Worm (Caenorhabditis elegans) whole organism, L3 larva: ENCODE measurements around the gene R12B2.13.

Experiments
- R02D3.7 ChIP-seq: fragments of 150-350 bp; optimal IDR thresholded peaks from 2 replicates; lab custom pipeline; 2014; ENCODE audit warnings: missing biosample characterization, missing genetic modification characterization
- ZK546.5 ChIP-seq: sonication (generic microtip); optimal IDR thresholded peaks from 2 replicates; lab custom pipeline; 2017; ENCODE audit warnings: missing biosample characterization, missing genetic modification characterization
- aly-2 ChIP-seq: fragments of 150-350 bp; optimal IDR thresholded peaks from 2 replicates; lab custom pipeline; 2014; ENCODE audit warnings: missing biosample characterization, missing genetic modification characterization
- ama-1 ChIP-seq: fragments of 150-350 bp; optimal IDR thresholded peaks from 2 replicates; lab custom pipeline; 2018
- ceh-16 ChIP-seq: sonication (generic microtip); optimal IDR thresholded peaks from 2 replicates; lab custom pipeline; 2017; ENCODE audit warnings: missing biosample characterization, missing genetic modification characterization
- ceh-28 ChIP-seq: fragments of 150-350 bp; optimal IDR thresholded peaks from 2 replicates; lab custom pipeline; 2014; ENCODE audit warnings: missing biosample characterization, missing genetic modification reagents, missing genetic modification characterization
- ceh-82 ChIP-seq: fragments of 150-350 bp; optimal IDR thresholded peaks from 2 replicates; lab custom pipeline; 2014; ENCODE audit warnings: missing biosample characterization, missing genetic modification characterization
- ceh-9 ChIP-seq: sonication (generic microtip); optimal IDR thresholded peaks from 2 replicates; lab custom pipeline; 2018; ENCODE audit warnings: missing biosample characterization, missing genetic modification characterization
- daf-12 ChIP-seq: fragments of 150-350 bp; optimal IDR thresholded peaks from 2 replicates; lab custom pipeline; 2014; ENCODE audit warnings: missing biosample characterization, missing genetic modification reagents, missing genetic modification characterization
- egl-27 ChIP-seq: sonication (generic microtip); optimal IDR thresholded peaks from 4 replicates; lab custom pipeline; 2017; ENCODE audit warnings: missing biosample characterization, missing genetic modification reagents, missing genetic modification characterization
- egl-5 ChIP-seq: fragments of 150-350 bp; optimal IDR thresholded peaks from 2 replicates; lab custom pipeline; 2017; ENCODE audit warnings: missing biosample characterization, missing genetic modification reagents, missing genetic modification characterization, inconsistent platforms
- elt-1 ChIP-seq: fragments of 150-350 bp; optimal IDR thresholded peaks from 2 replicates; lab custom pipeline; 2014; ENCODE audit warnings: missing biosample characterization, missing genetic modification characterization
- elt-2 ChIP-seq: sonication (generic microtip); optimal IDR thresholded peaks from 2 replicates; lab custom pipeline; 2016; ENCODE audit warnings: missing genetic modification reagents, mild to moderate bottlenecking, missing genetic modification characterization, missing compliant biosample characterization
- elt-3 ChIP-seq, 3 experiments: fragments of 150-350 bp in 1 of 3; sonication (generic microtip) in 2 of 3; optimal IDR thresholded peaks; 2 replicates in 2 of 3; 4 replicates in 1 of 3; lab custom pipeline; 2014 to 2017; ENCODE audit warnings: missing biosample characterization in 3 of 3, missing genetic modification characterization in 3 of 3
- eor-1 ChIP-seq, 2 experiments: fragments of 150-350 bp; optimal IDR thresholded peaks; 2 replicates each; lab custom pipeline; 2014 to 2018; ENCODE audit warnings: missing biosample characterization in 2 of 2, missing genetic modification characterization in 2 of 2
- fkh-10 ChIP-seq: sonication (generic microtip); optimal IDR thresholded peaks from 2 replicates; lab custom pipeline; 2017; ENCODE audit warnings: missing biosample characterization, missing genetic modification reagents, missing genetic modification characterization
- fkh-2 ChIP-seq: fragments of 150-350 bp; optimal IDR thresholded peaks from 2 replicates; lab custom pipeline; 2014; ENCODE audit warnings: missing biosample characterization, missing genetic modification reagents, missing genetic modification characterization
- fos-1 ChIP-seq: fragments of 150-350 bp; optimal IDR thresholded peaks from 2 replicates; lab custom pipeline; 2014; ENCODE audit warnings: missing biosample characterization, missing genetic modification characterization
- hmg-11 ChIP-seq: sonication (generic microtip); optimal IDR thresholded peaks from 2 replicates; lab custom pipeline; 2016; ENCODE audit warnings: missing genetic modification characterization, missing compliant biosample characterization
- jun-1 ChIP-seq: fragments of 150-350 bp; optimal IDR thresholded peaks from 2 replicates; lab custom pipeline; 2014; ENCODE audit warnings: missing biosample characterization, missing genetic modification reagents, missing genetic modification characterization
- lin-15B ChIP-seq: fragments of 150-350 bp; optimal IDR thresholded peaks from 2 replicates; lab custom pipeline; 2014; ENCODE audit warnings: missing biosample characterization, missing genetic modification characterization
- lin-39 ChIP-seq: fragments of 150-350 bp; optimal IDR thresholded peaks from 2 replicates; lab custom pipeline; 2018; ENCODE audit warnings: missing biosample characterization, missing genetic modification reagents, missing genetic modification characterization
- lsy-12 ChIP-seq: sonication (generic microtip); optimal IDR thresholded peaks from 2 replicates; lab custom pipeline; 2016; ENCODE audit warnings: mild to moderate bottlenecking, missing genetic modification characterization, missing compliant biosample characterization
- mdl-1 ChIP-seq: fragments of 150-350 bp; optimal IDR thresholded peaks from 2 replicates; lab custom pipeline; 2014; ENCODE audit warnings: missing biosample characterization, missing genetic modification characterization
- mml-1 ChIP-seq: fragments of 150-350 bp; sonication (generic microtip); optimal IDR thresholded peaks from 3 replicates; lab custom pipeline; 2014; ENCODE audit warnings: missing biosample characterization, missing genetic modification characterization
- nfya-1 ChIP-seq: sonication (generic microtip); optimal IDR thresholded peaks from 2 replicates; lab custom pipeline; 2017; ENCODE audit warnings: missing genetic modification characterization, mild to moderate bottlenecking, missing compliant biosample characterization, antibody characterized with exemption, moderate library complexity; ENCODE audit not compliant: insufficient read depth
- nhr-11 ChIP-seq: fragments of 150-350 bp; optimal IDR thresholded peaks from 2 replicates; lab custom pipeline; 2014; ENCODE audit warnings: missing biosample characterization, missing genetic modification characterization
- nhr-12 ChIP-seq: fragments of 150-350 bp; optimal IDR thresholded peaks from 2 replicates; lab custom pipeline; 2014; ENCODE audit warnings: missing biosample characterization, missing genetic modification characterization
- nhr-23 ChIP-seq: fragments of 150-350 bp; optimal IDR thresholded peaks from 2 replicates; lab custom pipeline; 2014; ENCODE audit warnings: missing biosample characterization, missing genetic modification reagents, missing genetic modification characterization
- nhr-237 ChIP-seq: fragments of 150-350 bp; optimal IDR thresholded peaks from 2 replicates; lab custom pipeline; 2014; ENCODE audit warnings: missing biosample characterization, missing genetic modification characterization
- nhr-25 ChIP-seq: sonication (generic microtip); optimal IDR thresholded peaks from 2 replicates; lab custom pipeline; 2017; ENCODE audit warnings: missing biosample characterization, missing genetic modification characterization
- nhr-28 ChIP-seq: fragments of 150-350 bp; optimal IDR thresholded peaks from 2 replicates; lab custom pipeline; 2014; ENCODE audit warnings: missing biosample characterization, missing genetic modification characterization
- nhr-43 ChIP-seq: sonication (generic microtip); optimal IDR thresholded peaks from 2 replicates; lab custom pipeline; 2016; ENCODE audit warnings: mild to moderate bottlenecking, missing genetic modification characterization, missing compliant biosample characterization; ENCODE audit not compliant: poor library complexity, severe bottlenecking
- nhr-67 ChIP-seq: fragments of 150-350 bp; optimal IDR thresholded peaks from 2 replicates; lab custom pipeline; 2014; ENCODE audit warnings: missing biosample characterization, missing genetic modification characterization
- nhr-76 ChIP-seq: fragments of 150-350 bp; sonication (generic microtip); optimal IDR thresholded peaks from 5 replicates; lab custom pipeline; 2014; ENCODE audit warnings: missing biosample characterization, missing genetic modification characterization
- nhr-77 ChIP-seq: fragments of 150-350 bp; optimal IDR thresholded peaks from 2 replicates; lab custom pipeline; 2014; ENCODE audit warnings: missing biosample characterization, missing genetic modification characterization
- pha-4 ChIP-seq: fragments of 150-350 bp; optimal IDR thresholded peaks from 2 replicates; lab custom pipeline; 2014; ENCODE audit warnings: missing biosample characterization, missing genetic modification reagents, missing genetic modification characterization
- pqm-1 ChIP-seq: fragments of 150-350 bp; optimal IDR thresholded peaks from 2 replicates; lab custom pipeline; 2017; ENCODE audit warnings: missing biosample characterization, missing genetic modification characterization, inconsistent platforms
- sea-2 ChIP-seq: fragments of 150-350 bp; sonication (generic microtip); optimal IDR thresholded peaks from 4 replicates; lab custom pipeline; 2014; ENCODE audit warnings: missing biosample characterization, missing genetic modification reagents, missing genetic modification characterization
- skn-1 ChIP-seq: fragments of 150-350 bp; optimal IDR thresholded peaks from 2 replicates; lab custom pipeline; 2014; ENCODE audit warnings: missing biosample characterization, missing genetic modification characterization
- snpc-4 ChIP-seq: fragments of 150-350 bp; optimal IDR thresholded peaks from 2 replicates; lab custom pipeline; 2014; ENCODE audit warnings: missing biosample characterization, missing genetic modification characterization
- tbx-2 ChIP-seq: sonication (generic microtip); optimal IDR thresholded peaks from 2 replicates; lab custom pipeline; 2016; ENCODE audit warnings: mild to moderate bottlenecking, missing genetic modification characterization, missing compliant biosample characterization
- unc-39 ChIP-seq: sonication (generic microtip); optimal IDR thresholded peaks from 4 replicates; lab custom pipeline; 2017; ENCODE audit warnings: missing biosample characterization, missing genetic modification characterization
- unc-62 ChIP-seq: fragments of 150-350 bp; sonication (generic microtip); optimal IDR thresholded peaks from 4 replicates; lab custom pipeline; 2014; ENCODE audit warnings: missing biosample characterization, missing genetic modification reagents, missing genetic modification characterization
- zag-1 ChIP-seq: fragments of 150-350 bp; optimal IDR thresholded peaks from 2 replicates; lab custom pipeline; 2014; ENCODE audit warnings: missing biosample characterization, missing genetic modification characterization
- ztf-11 ChIP-seq: fragments of 150-350 bp; optimal IDR thresholded peaks from 2 replicates; lab custom pipeline; 2014; ENCODE audit warnings: missing biosample characterization, missing genetic modification characterization
- ztf-4 ChIP-seq: fragments of 150-350 bp; optimal IDR thresholded peaks from 2 replicates; lab custom pipeline; 2014; ENCODE audit warnings: missing biosample characterization, missing genetic modification characterization

Gene R12B2.13

ce11 chrIII:5872288-5872687 is 39.0 kb upstream of the R12B2.13 start:
- peak; percentile 49 for TF ChIP-seq egl-5
- no peak for TF ChIP-seq ceh-28 (tag; lab: Kevin White, UChicago)

ce11 chrIII:5871760-5872159 is 38.5 kb upstream of the R12B2.13 start, which contains the start of the genes F01F1.11 and F01F1.3:
Gene F01F1.11 (minus strand): TSS chrIII:5871877.
Gene F01F1.3 (plus strand): TSS chrIII:5871938.
- no peak for TF ChIP-seq eor-1 (tag; optimal IDR thresholded peaks at IDR 0.05; lab: Kevin White, UChicago)
- TF ChIP-seq egl-5: no peak
- TF ChIP-seq lsy-12: peak; percentile 73
- TF ChIP-seq skn-1 (tag; lab: Kevin White, UChicago): no peak
- TF ChIP-seq nhr-76: no peak
- TF ChIP-seq tbx-2: no peak
- peak; percentile 26 for TF ChIP-seq lin-39 (tag; lab: Kevin White, UChicago)
- TF ChIP-seq elt-3 (tag; optimal IDR thresholded peaks at IDR 0.05; lab: Kevin White, UChicago): no peak
- no peak for TF ChIP-seq elt-1 (tag; lab: Kevin White, UChicago)
- no peak for TF ChIP-seq nhr-77
- TF ChIP-seq lin-15B: peak; percentile 69
- TF ChIP-seq fkh-10 (GFP tag; lab: Kevin White, UChicago): no peak
- no peak for TF ChIP-seq ztf-4
- peak; percentile 22 for TF ChIP-seq ceh-28 (tag; lab: Kevin White, UChicago)
- TF ChIP-seq ceh-82 (tag; lab: Kevin White, UChicago): no peak
- TF ChIP-seq unc-39 (tag; lab: Kevin White, UChicago): no peak
- TF ChIP-seq nhr-67 (tag; lab: Kevin White, UChicago): no peak
- no peak for TF ChIP-seq fos-1 (tag; lab: Kevin White, UChicago)
- no peak for TF ChIP-seq daf-12 (tag; lab: Kevin White, UChicago)
- TF ChIP-seq nhr-25 (tag; lab: Kevin White, UChicago): peak; percentile 62
- no peak for TF ChIP-seq aly-2 (tag; lab: Kevin White, UChicago)
- no peak for TF ChIP-seq mml-1 (tag; lab: Kevin White, UChicago)
- no peak for TF ChIP-seq unc-62 (GFP tag; lab: Kevin White, UChicago)
- peak; percentile 3 for TF ChIP-seq hmg-11 (tag; lab: Kevin White, UChicago)
- TF ChIP-seq nhr-23 (tag; lab: Kevin White, UChicago): peak; percentile 84
- no peak for TF ChIP-seq sea-2
- TF ChIP-seq fkh-2 (tag; lab: Kevin White, UChicago): no peak
- peak; percentile 91 for TF ChIP-seq pha-4
- no peak for TF ChIP-seq nhr-11
- TF ChIP-seq nhr-237 (tag; lab: Kevin White, UChicago): no peak
- TF ChIP-seq nhr-12 (tag; lab: Kevin White, UChicago): no peak
- peak; percentile 28 for TF ChIP-seq pqm-1 (tag; lab: Kevin White, UChicago)
- peak; percentile 3 for TF ChIP-seq jun-1 (tag; lab: Kevin White, UChicago)
- peak; percentile 80 for TF ChIP-seq nfya-1
- TF ChIP-seq R02D3.7 (tag; lab: Kevin White, UChicago): peak; percentile 67
- no peak for TF ChIP-seq ama-1 (lab: Kevin White, UChicago)
- no peak for TF ChIP-seq ceh-9 (tag; lab: Kevin White, UChicago)
- TF ChIP-seq snpc-4: peak; percentile 32
- peak; percentile 85 for TF ChIP-seq nhr-43 (tag; lab: Kevin White, UChicago)
- no peak for TF ChIP-seq mdl-1 (tag; lab: Kevin White, UChicago)
- TF ChIP-seq ceh-16 (tag; lab: Kevin White, UChicago): no peak
- TF ChIP-seq egl-27 (tag; lab: Kevin White, UChicago): no peak
- no peak for TF ChIP-seq ZK546.5 (tag; lab: Kevin White, UChicago)
- no peak for TF ChIP-seq zag-1 (tag; lab: Kevin White, UChicago)
- peak; percentile 13 for TF ChIP-seq elt-2 (tag; lab: Kevin White, UChicago)
- no peak for TF ChIP-seq ztf-11 (tag; lab: Kevin White, UChicago)
- no peak for TF ChIP-seq nhr-28
